Fruit fly (Drosophila melanogaster): ENCODE data around the gene CG1677.

CG1677 gene

DNA sequence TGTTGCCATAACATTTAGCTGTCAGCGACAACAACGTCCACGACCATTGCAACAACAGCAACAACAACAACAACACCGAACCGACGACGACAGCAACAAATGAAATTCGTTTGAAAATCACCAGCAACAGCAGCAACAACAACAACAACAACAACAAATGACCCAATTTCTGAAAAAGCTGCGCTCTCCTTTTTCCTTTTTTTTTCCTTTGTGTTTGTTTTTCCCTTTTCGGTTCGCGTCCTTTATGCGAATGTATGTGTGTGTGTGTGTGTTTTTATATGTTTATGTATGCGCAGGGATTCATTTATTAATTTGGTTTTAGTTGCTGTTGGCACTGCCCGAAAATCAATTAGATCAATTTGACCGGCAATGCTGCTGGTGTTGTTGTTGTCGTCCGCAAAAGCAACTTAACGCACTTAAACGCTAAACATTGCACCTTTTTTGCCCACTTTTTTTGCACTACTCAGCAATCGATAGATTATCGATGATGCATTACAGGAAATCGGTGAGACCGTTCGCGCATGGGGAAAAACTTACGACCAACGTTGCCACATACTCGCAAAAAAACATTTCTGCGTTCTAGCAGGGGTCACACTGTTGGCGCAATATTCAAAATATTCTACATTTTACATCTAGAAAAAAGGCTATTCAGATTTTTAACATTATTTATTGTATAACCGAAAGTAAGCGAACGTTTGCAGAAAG, 114.6 kb downstream of the CG1677 start, which contains the start of gene unc-119 (continued):
- TF ChIP-seq CG6175 (GFP tag; IDR thresholded peaks at IDR 0.05) (no peak), pho (GFP tag; optimal IDR thresholded peaks at IDR 0.05) (peak; percentile 10), run (tag; optimal IDR thresholded peaks at IDR 0.05) (no peak), CG10431 (GFP tag; optimal IDR thresholded peaks at IDR 0.05) (no peak), CG42726 (GFP tag; IDR thresholded peaks at IDR 0.05; ENCODE audit: partially characterized antibody) (peak; percentile 61; the same call in 1 of the 2 replicates), Ravus (GFP tag; IDR thresholded peaks at IDR 0.05) (no peak), CG7372 (GFP tag; IDR thresholded peaks at IDR 0.05) (no peak), CG15601 (tag; optimal IDR thresholded peaks at IDR 0.05) (peak; percentile 38)

DNA sequence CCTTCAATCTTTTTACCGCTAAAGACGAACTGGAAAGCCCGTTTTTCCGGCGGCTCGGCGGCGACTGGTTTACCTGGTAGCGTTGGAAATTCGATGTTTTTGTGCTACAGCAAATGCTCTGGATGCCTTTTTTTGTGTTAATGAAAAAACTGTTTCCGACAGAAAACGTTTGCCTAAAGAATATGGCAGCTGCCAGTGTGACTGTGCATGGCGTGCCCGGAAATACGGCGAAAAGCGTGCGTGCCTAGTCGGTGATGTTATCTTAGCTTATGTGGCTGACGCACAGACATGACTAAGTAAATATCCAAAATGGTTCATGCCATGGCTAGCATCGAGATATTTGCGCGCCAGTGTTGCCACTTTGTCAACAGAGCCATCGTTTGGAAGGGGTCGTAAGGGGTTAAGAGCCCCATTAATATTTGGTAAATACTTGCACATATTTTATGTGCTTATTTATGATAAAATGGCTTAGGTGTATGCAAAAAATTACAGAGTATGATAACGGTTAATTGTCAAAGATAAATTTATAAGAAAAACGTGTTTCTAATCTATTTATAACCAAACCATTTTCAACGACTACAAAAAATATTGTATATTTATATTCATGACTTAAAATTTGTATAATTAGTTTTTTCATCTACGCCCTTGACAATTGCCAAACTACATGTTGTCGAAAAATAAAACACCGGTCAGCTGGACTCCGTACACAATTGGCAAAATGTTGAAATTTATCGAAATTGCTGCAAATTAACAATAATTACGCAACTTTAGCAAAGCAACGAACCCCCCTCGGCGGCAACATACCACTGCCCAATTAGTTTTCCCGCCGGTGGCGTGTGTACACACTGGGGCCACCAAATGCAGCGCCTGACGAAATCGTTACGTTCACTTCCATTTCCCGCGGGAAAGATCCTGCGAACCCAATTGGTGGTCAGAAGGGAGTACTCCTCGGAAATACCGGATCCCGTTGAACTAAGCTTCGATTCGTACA, 119.3 kb downstream of the CG1677 start, which contains the start of gene CG2059:
Gene CG2059, plus strand, starts transcription at position 364 of the 991 bp plus-strand sequence.
- TF ChIP-seq Sry-δ (GFP tag; optimal IDR thresholded peaks at IDR 0.05), result peak; percentile 67
- peak; percentile 61 for TF ChIP-seq CG11398 (GFP tag; optimal IDR thresholded peaks at IDR 0.05)
- TF ChIP-seq ttk (GFP tag; IDR thresholded peaks at IDR 0.05), result no peak
- TF ChIP-seq Fer1 (GFP tag; optimal IDR thresholded peaks at IDR 0.05), result peak; percentile 8
- no peak for TF ChIP-seq Optix (GFP tag; IDR thresholded peaks at IDR 0.05)
- TF ChIP-seq CG18619 (GFP tag; optimal IDR thresholded peaks at IDR 0.05), result no peak
- peak; percentile 97 for TF ChIP-seq gfzf (GFP tag; optimal IDR thresholded peaks at IDR 0.05)
- TF ChIP-seq danr (GFP tag; IDR thresholded peaks at IDR 0.05), result no peak
- no peak for TF ChIP-seq nau (GFP tag; optimal IDR thresholded peaks at IDR 0.05)
- peak; percentile 37; the same call in 1 of the 2 replicates for TF ChIP-seq Oaz (GFP tag; IDR thresholded peaks at IDR 0.05)
- TF ChIP-seq pnt (GFP tag; optimal IDR thresholded peaks at IDR 0.05), result peak; percentile 52
- TF ChIP-seq cwo (GFP tag; optimal IDR thresholded peaks at IDR 0.05), result no peak
- TF ChIP-seq br (optimal IDR thresholded peaks at IDR 0.05), result no peak
- TF ChIP-seq CG14965 (GFP tag; optimal IDR thresholded peaks at IDR 0.05; ENCODE audit: borderline replicate concordance), result no peak
- peak; percentile 99 for TF ChIP-seq pzg (GFP tag; optimal IDR thresholded peaks at IDR 0.05)
- peak; percentile 13 for TF ChIP-seq CG4424 (GFP tag; optimal IDR thresholded peaks at IDR 0.05)
- peak; percentile 59 for TF ChIP-seq CG30020 (tag; optimal IDR thresholded peaks at IDR 0.05)
- peak; percentile 53 for TF ChIP-seq CG2712 (tag; optimal IDR thresholded peaks at IDR 0.05)
- TF ChIP-seq Jarid2 (GFP tag; optimal IDR thresholded peaks at IDR 0.05), result peak; percentile 49
- peak; percentile 74 for TF ChIP-seq NFAT (GFP tag; IDR thresholded peaks at IDR 0.05)
- TF ChIP-seq Dbx (GFP tag; IDR thresholded peaks at IDR 0.05), result peak; percentile 72
- 0 out of 2 replicates have a peak, but pooled peaks have one; percentile 19 for TF ChIP-seq onecut (GFP tag; IDR thresholded peaks at IDR 0.05)
- TF ChIP-seq HHEX (GFP tag; optimal IDR thresholded peaks at IDR 0.05), result peak; percentile 41
- TF ChIP-seq HLH3B (GFP tag; IDR thresholded peaks at IDR 0.05), result no peak
- TF ChIP-seq lov (optimal IDR thresholded peaks at IDR 0.05), result no peak
- TF ChIP-seq lov (GFP tag; IDR thresholded peaks at IDR 0.05), result peak; percentile 68; the same call in 1 of the 3 replicates
- no peak for TF ChIP-seq CG1832 (GFP tag; optimal IDR thresholded peaks at IDR 0.05)
- no peak for TF ChIP-seq CG31224 (GFP tag; IDR thresholded peaks at IDR 0.05)
- TF ChIP-seq CG15601 (tag; optimal IDR thresholded peaks at IDR 0.05), result peak; percentile 13
- TF ChIP-seq ara (GFP tag; IDR thresholded peaks at IDR 0.05), result no peak
- TF ChIP-seq ash1 (GFP tag; optimal IDR thresholded peaks at IDR 0.05), result peak; percentile 23
- 0 out of 3 replicates have a peak, but pooled peaks have one; percentile 46 for TF ChIP-seq so (GFP tag; IDR thresholded peaks at IDR 0.05)
- TF ChIP-seq CG11093 (GFP tag; IDR thresholded peaks at IDR 0.05), result 0 out of 3 replicates have a peak, but pooled peaks have one; percentile 43
- no peak for TF ChIP-seq Hr3 (GFP tag; optimal IDR thresholded peaks at IDR 0.05)
- TF ChIP-seq Rx (GFP tag; IDR thresholded peaks at IDR 0.05), result peak; percentile 45; the same call in 1 of the 2 replicates
- TF ChIP-seq Dll (GFP tag; IDR thresholded peaks at IDR 0.05; ENCODE audit: partially characterized antibody), result peak; percentile 19; the same call in 1 of the 4 replicates
- TF ChIP-seq ATbp (GFP tag; optimal IDR thresholded peaks at IDR 0.05), result no peak
- TF ChIP-seq B-H2 (GFP tag; optimal IDR thresholded peaks at IDR 0.05), result peak; percentile 71
- TF ChIP-seq CG2678 (tag; optimal IDR thresholded peaks at IDR 0.05), result peak; percentile 50

Measured in whole organism, embryonic.